Fruit fly (Drosophila melanogaster) whole organism, embryonic: Measurements from ENCODE around the gene Nubp1.

Experiments
- Atf-2 ChIP-seq: fragments of 200-800 bp; sonication (Bioruptor generic); optimal IDR thresholded peaks from 2 replicates; lab custom pipeline; 2016; ENCODE audit warnings: missing biosample characterization, missing genetic modification characterization
- Awh ChIP-seq: fragments of 200-800 bp; sonication (Bioruptor generic); IDR thresholded peaks from 2 replicates; pipeline ENCODE4, ENCODE4 v1.3.6; 2022; ENCODE audit warnings: missing biosample characterization, missing genetic modification characterization
- CG10431 ChIP-seq: fragments of 200-800 bp; sonication (Bioruptor generic); optimal IDR thresholded peaks from 3 replicates; lab custom pipeline; 2018; ENCODE audit warnings: missing biosample characterization, mild to moderate bottlenecking, missing genetic modification characterization
- CG12299 ChIP-seq: fragments of 200-800 bp; sonication (Bioruptor generic); optimal IDR thresholded peaks from 2 replicates; lab custom pipeline; 2018; ENCODE audit warnings: missing biosample characterization, mild to moderate bottlenecking, missing genetic modification characterization
- CG13287 ChIP-seq: fragments of 200-800 bp; sonication (Bioruptor generic); IDR thresholded peaks from 2 replicates; pipeline ENCODE4 v1.3.6; 2022; ENCODE audit warnings: missing biosample characterization, missing genetic modification characterization; ENCODE audit not compliant: partially characterized antibody
- CG17186 ChIP-seq: fragments of 200-800 bp; sonication (Bioruptor generic); optimal IDR thresholded peaks from 3 replicates; lab custom pipeline; 2017; ENCODE audit warnings: missing biosample characterization, missing genetic modification reagents, missing genetic modification characterization
- CG17568 ChIP-seq: fragments of 200-800 bp; sonication (Bioruptor generic); optimal IDR thresholded peaks from 2 replicates; lab custom pipeline; 2018; ENCODE audit warnings: missing biosample characterization, mild to moderate bottlenecking, missing genetic modification characterization, moderate library complexity
- CG18011 ChIP-seq: fragments of 200-800 bp; sonication (Bioruptor generic); optimal IDR thresholded peaks from 2 replicates; lab custom pipeline; 2017; ENCODE audit warnings: missing biosample characterization, missing genetic modification characterization, mild to moderate bottlenecking, moderate library complexity, missing genotype
- CG18619 ChIP-seq: fragments of 200-800 bp; sonication (Bioruptor generic); optimal IDR thresholded peaks from 3 replicates; lab custom pipeline; 2017; ENCODE audit warnings: missing biosample characterization, mild to moderate bottlenecking, missing genetic modification characterization
- CG2678 ChIP-seq: fragments of 200-800 bp; sonication (Bioruptor generic); optimal IDR thresholded peaks from 3 replicates; lab custom pipeline; 2019; ENCODE audit warnings: missing biosample characterization, mild to moderate bottlenecking, missing genetic modification characterization, moderate library complexity
- CG31388 ChIP-seq: fragments of 200-800 bp; sonication (Bioruptor generic); optimal IDR thresholded peaks from 2 replicates; lab custom pipeline; 2016; ENCODE audit warnings: missing biosample characterization, missing genetic modification characterization
- CG3726 ChIP-seq: fragments of 200-800 bp; sonication (Bioruptor generic); IDR thresholded peaks from 3 replicates; pipeline ENCODE4, ENCODE4 v1.3.6; 2022; ENCODE audit warnings: missing biosample characterization, missing genetic modification characterization
- CG5953 ChIP-seq: fragments of 200-800 bp; sonication (Bioruptor generic); IDR thresholded peaks from 2 replicates; pipeline ENCODE4 v1.3.6; 2022; ENCODE audit warnings: missing biosample characterization, missing genetic modification characterization
- CG7357 ChIP-seq: fragments of 200-800 bp; sonication (Bioruptor generic); IDR thresholded peaks from 3 replicates; pipeline ENCODE4 v1.3.6; 2022; ENCODE audit warnings: missing biosample characterization, missing genetic modification characterization
- Chrac-16 ChIP-seq: fragments of 200-800 bp; sonication (Bioruptor generic); optimal IDR thresholded peaks from 3 replicates; lab custom pipeline; 2016; ENCODE audit warnings: missing biosample characterization, missing genetic modification characterization
- Drgx ChIP-seq: fragments of 200-800 bp; sonication (Bioruptor generic); IDR thresholded peaks from 2 replicates; pipeline ENCODE4 v1.3.6; 2022; ENCODE audit warnings: missing biosample characterization, missing genetic modification characterization
- HLHmδ ChIP-seq: fragments of 200-800 bp; sonication (Bioruptor generic); optimal IDR thresholded peaks from 2 replicates; lab custom pipeline; 2018; ENCODE audit warnings: missing biosample characterization, mild to moderate bottlenecking, missing genetic modification characterization, moderate library complexity
- Hand ChIP-seq: fragments of 200-800 bp; sonication (Bioruptor generic); optimal IDR thresholded peaks from 2 replicates; lab custom pipeline; 2017; ENCODE audit warnings: mild to moderate bottlenecking, missing biosample characterization, missing genetic modification reagents, missing genetic modification characterization
- Hmx ChIP-seq: fragments of 200-800 bp; sonication (Bioruptor generic); optimal IDR thresholded peaks from 2 replicates; lab custom pipeline; 2016; ENCODE audit warnings: missing biosample characterization, missing genetic modification characterization
- Hr51 ChIP-seq, 2 experiments: fragments of 200-800 bp; sonication (Bioruptor generic); optimal IDR thresholded peaks; 2 replicates in 1 of 2; 3 replicates in 1 of 2; lab custom pipeline; 2016 to 2018; ENCODE audit warnings: missing biosample characterization in 2 of 2, missing genetic modification characterization in 2 of 2, mild to moderate bottlenecking in 1 of 2, moderate library complexity in 1 of 2
- NFAT ChIP-seq: fragments of 200-800 bp; sonication (Bioruptor generic); IDR thresholded peaks from 2 replicates; pipeline ENCODE4 v1.3.6; 2022; ENCODE audit warnings: missing biosample characterization, missing genetic modification characterization
- Sox102F ChIP-seq: fragments of 200-800 bp; sonication (Bioruptor generic); optimal IDR thresholded peaks from 2 replicates; lab custom pipeline; 2018; ENCODE audit warnings: missing biosample characterization, mild to moderate bottlenecking, missing genetic modification characterization, moderate library complexity
- ap ChIP-seq: fragments of 200-800 bp; sonication (Bioruptor generic); IDR thresholded peaks from 2 replicates; pipeline ENCODE4 v1.3.6; 2022; ENCODE audit warnings: missing biosample characterization, missing genetic modification characterization
- bab2 ChIP-seq: fragments of 200-800 bp; sonication (Bioruptor generic); optimal IDR thresholded peaks from 2 replicates; lab custom pipeline; 2016; ENCODE audit warnings: missing biosample characterization, missing genetic modification characterization
- bigmax ChIP-seq: fragments of 200-800 bp; sonication (Bioruptor generic); optimal IDR thresholded peaks from 2 replicates; lab custom pipeline; 2018; ENCODE audit warnings: missing biosample characterization, mild to moderate bottlenecking, missing genetic modification characterization
- bsh ChIP-seq, 2 experiments: fragments of 200-800 bp; sonication (Bioruptor generic); optimal IDR thresholded peaks; 2 replicates each; lab custom pipeline; 2017 to 2018; ENCODE audit warnings: mild to moderate bottlenecking in 2 of 2, missing biosample characterization in 2 of 2, missing genetic modification characterization in 2 of 2, moderate library complexity in 1 of 2
- cato ChIP-seq: fragments of 200-800 bp; sonication (Bioruptor generic); optimal IDR thresholded peaks from 2 replicates; lab custom pipeline; 2016; ENCODE audit warnings: missing biosample characterization, missing genetic modification characterization, borderline replicate concordance
- chm ChIP-seq: fragments of 200-800 bp; sonication (Bioruptor generic); IDR thresholded peaks from 2 replicates; pipeline ENCODE4 v1.3.6; 2022; ENCODE audit warnings: missing biosample characterization, missing genetic modification characterization
- dan ChIP-seq: fragments of 200-800 bp; sonication (Bioruptor generic); IDR thresholded peaks from 2 replicates; pipeline ENCODE4 v1.3.6; 2022; ENCODE audit warnings: missing biosample characterization, missing genetic modification characterization
- dmrt99B ChIP-seq: fragments of 200-800 bp; sonication (Bioruptor generic); optimal IDR thresholded peaks from 2 replicates; lab custom pipeline; 2018; ENCODE audit warnings: missing biosample characterization, mild to moderate bottlenecking, missing genetic modification characterization, moderate library complexity
- dpn ChIP-seq, 2 experiments: fragments of 200-800 bp; sonication (Bioruptor generic); optimal IDR thresholded peaks; 3 replicates each; lab custom pipeline; 2016; ENCODE audit warnings: missing biosample characterization in 2 of 2, missing genetic modification characterization in 2 of 2
- grau ChIP-seq: fragments of 200-800 bp; optimal IDR thresholded peaks from 3 replicates; lab custom pipeline; 2019; ENCODE audit warnings: missing biosample characterization, mild to moderate bottlenecking, missing genetic modification characterization, moderate library complexity
- gro ChIP-seq: fragments of 200-800 bp; sonication (Bioruptor generic); optimal IDR thresholded peaks from 2 replicates; lab custom pipeline; 2016; ENCODE audit warnings: missing biosample characterization, missing genetic modification characterization
- hth ChIP-seq: fragments of >200 bp; optimal IDR thresholded peaks from 2 replicates; lab custom pipeline; 2017; ENCODE audit warnings: inconsistent platforms
- ind ChIP-seq: fragments of 200-800 bp; sonication (Bioruptor generic); optimal IDR thresholded peaks from 3 replicates; lab custom pipeline; 2016; ENCODE audit warnings: missing biosample characterization, missing genetic modification characterization
- inv ChIP-seq: fragments of 200-800 bp; sonication (Bioruptor generic); IDR thresholded peaks from 2 replicates; pipeline ENCODE4 v1.3.6; 2022; ENCODE audit warnings: missing biosample characterization, missing genetic modification characterization; ENCODE audit not compliant: partially characterized antibody
- knrl ChIP-seq: fragments of 200-800 bp; sonication (Bioruptor generic); IDR thresholded peaks from 3 replicates; pipeline ENCODE4 v1.3.6; 2022; ENCODE audit warnings: missing biosample characterization, missing genetic modification characterization; ENCODE audit not compliant: partially characterized antibody
- lbe ChIP-seq: fragments of 200-800 bp; sonication (Bioruptor generic); optimal IDR thresholded peaks from 2 replicates; lab custom pipeline; 2016; ENCODE audit warnings: missing biosample characterization, mild to moderate bottlenecking, missing genetic modification characterization
- pho ChIP-seq: fragments of 200-800 bp; sonication (Bioruptor generic); optimal IDR thresholded peaks from 2 replicates; lab custom pipeline; 2016; ENCODE audit warnings: missing biosample characterization, missing genetic modification characterization
- pita ChIP-seq: fragments of 200-800 bp; sonication (Bioruptor generic); optimal IDR thresholded peaks from 2 replicates; lab custom pipeline; 2017; ENCODE audit warnings: missing biosample characterization, mild to moderate bottlenecking, missing genetic modification characterization
- prd ChIP-seq, 3 experiments: fragments of >200 bp in 2 of 3; fragments of 200-800 bp in 1 of 3; sonication (Bioruptor generic) in 1 of 3; optimal IDR thresholded peaks in 2 of 3; IDR thresholded peaks in 1 of 3; 2 replicates in 2 of 3; 3 replicates in 1 of 3; pipeline versions ENCODE4 v1.3.6 to Lab custom; 2017 to 2022; ENCODE audit warnings: missing biosample characterization in 1 of 3, missing genetic modification characterization in 1 of 3
- ranshi ChIP-seq: fragments of 200-800 bp; sonication (Bioruptor generic); IDR thresholded peaks from 2 replicates; pipeline ENCODE4 v1.3.6; 2022; ENCODE audit warnings: missing biosample characterization, missing genetic modification characterization
- seq ChIP-seq: fragments of 200-800 bp; sonication (Bioruptor generic); IDR thresholded peaks from 2 replicates; pipeline ENCODE4 v1.3.6; 2022; ENCODE audit warnings: missing biosample characterization, missing genetic modification characterization
- so ChIP-seq: fragments of 200-800 bp; sonication (Bioruptor generic); IDR thresholded peaks from 3 replicates; pipeline ENCODE4 v1.3.6; 2022; ENCODE audit warnings: missing biosample characterization, missing genetic modification characterization
- tna ChIP-seq: fragments of 200-800 bp; sonication (Bioruptor generic); IDR thresholded peaks from 2 replicates; pipeline ENCODE4 v1.3.6; 2022; ENCODE audit warnings: missing biosample characterization, missing genetic modification characterization; ENCODE audit not compliant: partially characterized antibody
- twi ChIP-seq: fragments of 200-800 bp; optimal IDR thresholded peaks from 2 replicates; lab custom pipeline; 2019; ENCODE audit warnings: missing biosample characterization, mild to moderate bottlenecking, missing genetic modification characterization, moderate library complexity
- zen2 ChIP-seq: fragments of 200-800 bp; sonication (Bioruptor generic); IDR thresholded peaks from 3 replicates; pipeline ENCODE4 v1.3.6; 2022; ENCODE audit warnings: missing biosample characterization, missing genetic modification characterization; ENCODE audit not compliant: partially characterized antibody

Gene Nubp1

dm6 chr2L:16683958-16684877, 48.1 kb upstream of the Nubp1 start, which contains the start of gene CG31807 (continued):
- TF ChIP-seq CG10431 (GFP tag; lab: Kevin White, UChicago) (peak; percentile 28), pho (GFP tag; lab: Kevin White, UChicago) (peak; percentile 28), CG12299 (tag; lab: Kevin White, UChicago) (peak; percentile 38), tna (GFP tag; lab: Robert Waterston, UW) (no peak), dpn (GFP tag; optimal IDR thresholded peaks at IDR 0.05; lab: Kevin White, UChicago) (peak; percentile 47 to 65), prd (optimal IDR thresholded peaks at IDR 0.05; lab: Kevin White, UChicago) (no peak), prd (GFP tag; IDR thresholded peaks at IDR 0.05; lab: Robert Waterston, UW) (peak; percentile 27; the same call in 1 of the 3 replicates), CG18011 (GFP tag; lab: Kevin White, UChicago) (peak; percentile 55), twi (tag; lab: Kevin White, UChicago) (peak; percentile 51), CG17568 (peak; percentile 75), gro (GFP tag; lab: Kevin White, UChicago) (peak; percentile 55), CG5953 (GFP tag; lab: Robert Waterston, UW) (no peak), CG7357 (GFP tag; lab: Robert Waterston, UW) (peak; percentile 5; the same call in 1 of the 3 replicates), zen2 (GFP tag; lab: Robert Waterston, UW) (no peak), Chrac-16 (GFP tag; lab: Kevin White, UChicago) (peak; percentile 39), pita (GFP tag; lab: Kevin White, UChicago) (no peak), knrl (no peak), CG3726 (no peak), Awh (peak; percentile 50; the same call in 1 of the 2 replicates), HLHmδ (GFP tag; lab: Kevin White, UChicago) (no peak), CG18619 (GFP tag; lab: Kevin White, UChicago) (peak; percentile 43), chm (GFP tag; lab: Robert Waterston, UW) (peak; percentile 71), CG31388 (GFP tag; lab: Kevin White, UChicago) (peak; percentile 18), CG17186 (GFP tag; lab: Kevin White, UChicago) (no peak), CG2678 (peak; percentile 84), bsh (GFP tag; optimal IDR thresholded peaks at IDR 0.05; lab: Kevin White, UChicago) (peak; percentile 83 to 98), ranshi (GFP tag; lab: Robert Waterston, UW) (0 out of 2 replicates have a peak, but pooled peaks have one; percentile 9), cato (no peak), Hr51 (GFP tag; optimal IDR thresholded peaks at IDR 0.05; lab: Kevin White, UChicago) (peak; percentile 24 to 90), Atf-2 (GFP tag; lab: Kevin White, UChicago) (peak; percentile 72), bigmax (GFP tag; lab: Kevin White, UChicago) (no peak), ap (GFP tag; lab: Robert Waterston, UW) (peak; percentile 20; the same call in 1 of the 2 replicates), dmrt99B (tag; lab: Kevin White, UChicago) (peak; percentile 64), dan (no peak), Hand (GFP tag; lab: Kevin White, UChicago) (peak; percentile 81), CG13287 (GFP tag; lab: Robert Waterston, UW) (no peak), Drgx (GFP tag; lab: Robert Waterston, UW) (peak; percentile 84), ind (GFP tag; lab: Kevin White, UChicago) (peak; percentile 65), grau (tag; lab: Kevin White, UChicago) (peak; percentile 84), NFAT (0 out of 2 replicates have a peak, but pooled peaks have one; percentile 14), inv (GFP tag; lab: Robert Waterston, UW) (no peak), bab2 (GFP tag; lab: Kevin White, UChicago) (peak; percentile 59), hth (lab: Kevin White, UChicago) (no peak), Sox102F (GFP tag; lab: Kevin White, UChicago) (peak; percentile 90), so (GFP tag; lab: Robert Waterston, UW) (no peak; the same call in 2 of the 3 replicates), lbe (GFP tag; lab: Kevin White, UChicago) (peak; percentile 76), Hmx (peak; percentile 42), seq (GFP tag; lab: Robert Waterston, UW) (peak; percentile 69)
